Worm (Caenorhabditis elegans) whole organism, L3 larva: ENCODE results near the gene adm-4.

Experiments
- R02D3.7 ChIP-seq: fragments of 150-350 bp; optimal IDR thresholded peaks from 2 replicates; lab custom pipeline; 2014; ENCODE audit warnings: missing biosample characterization, missing genetic modification characterization
- ZK546.5 ChIP-seq: sonication (generic microtip); optimal IDR thresholded peaks from 2 replicates; lab custom pipeline; 2017; ENCODE audit warnings: missing biosample characterization, missing genetic modification characterization
- ama-1 ChIP-seq: fragments of 150-350 bp; optimal IDR thresholded peaks from 2 replicates; lab custom pipeline; 2018
- ceh-28 ChIP-seq: fragments of 150-350 bp; optimal IDR thresholded peaks from 2 replicates; lab custom pipeline; 2014; ENCODE audit warnings: missing biosample characterization, missing genetic modification reagents, missing genetic modification characterization
- daf-12 ChIP-seq: fragments of 150-350 bp; optimal IDR thresholded peaks from 2 replicates; lab custom pipeline; 2014; ENCODE audit warnings: missing biosample characterization, missing genetic modification reagents, missing genetic modification characterization
- egl-27 ChIP-seq: sonication (generic microtip); optimal IDR thresholded peaks from 4 replicates; lab custom pipeline; 2017; ENCODE audit warnings: missing biosample characterization, missing genetic modification reagents, missing genetic modification characterization
- elt-2 ChIP-seq: sonication (generic microtip); optimal IDR thresholded peaks from 2 replicates; lab custom pipeline; 2016; ENCODE audit warnings: missing genetic modification reagents, mild to moderate bottlenecking, missing genetic modification characterization, missing compliant biosample characterization
- elt-3 ChIP-seq, 3 experiments: fragments of 150-350 bp in 1 of 3; sonication (generic microtip) in 2 of 3; optimal IDR thresholded peaks; 2 replicates in 2 of 3; 4 replicates in 1 of 3; lab custom pipeline; 2014 to 2017; ENCODE audit warnings: missing biosample characterization in 3 of 3, missing genetic modification characterization in 3 of 3
- eor-1 ChIP-seq, 2 experiments: fragments of 150-350 bp; optimal IDR thresholded peaks; 2 replicates each; lab custom pipeline; 2014 to 2018; ENCODE audit warnings: missing biosample characterization in 2 of 2, missing genetic modification characterization in 2 of 2
- fkh-10 ChIP-seq: sonication (generic microtip); optimal IDR thresholded peaks from 2 replicates; lab custom pipeline; 2017; ENCODE audit warnings: missing biosample characterization, missing genetic modification reagents, missing genetic modification characterization
- fkh-2 ChIP-seq: fragments of 150-350 bp; optimal IDR thresholded peaks from 2 replicates; lab custom pipeline; 2014; ENCODE audit warnings: missing biosample characterization, missing genetic modification reagents, missing genetic modification characterization
- fos-1 ChIP-seq: fragments of 150-350 bp; optimal IDR thresholded peaks from 2 replicates; lab custom pipeline; 2014; ENCODE audit warnings: missing biosample characterization, missing genetic modification characterization
- hmg-11 ChIP-seq: sonication (generic microtip); optimal IDR thresholded peaks from 2 replicates; lab custom pipeline; 2016; ENCODE audit warnings: missing genetic modification characterization, missing compliant biosample characterization
- jun-1 ChIP-seq: fragments of 150-350 bp; optimal IDR thresholded peaks from 2 replicates; lab custom pipeline; 2014; ENCODE audit warnings: missing biosample characterization, missing genetic modification reagents, missing genetic modification characterization
- lin-39 ChIP-seq: fragments of 150-350 bp; optimal IDR thresholded peaks from 2 replicates; lab custom pipeline; 2018; ENCODE audit warnings: missing biosample characterization, missing genetic modification reagents, missing genetic modification characterization
- lsy-12 ChIP-seq: sonication (generic microtip); optimal IDR thresholded peaks from 2 replicates; lab custom pipeline; 2016; ENCODE audit warnings: mild to moderate bottlenecking, missing genetic modification characterization, missing compliant biosample characterization
- mdl-1 ChIP-seq: fragments of 150-350 bp; optimal IDR thresholded peaks from 2 replicates; lab custom pipeline; 2014; ENCODE audit warnings: missing biosample characterization, missing genetic modification characterization
- mml-1 ChIP-seq: fragments of 150-350 bp; sonication (generic microtip); optimal IDR thresholded peaks from 3 replicates; lab custom pipeline; 2014; ENCODE audit warnings: missing biosample characterization, missing genetic modification characterization
- nhr-11 ChIP-seq: fragments of 150-350 bp; optimal IDR thresholded peaks from 2 replicates; lab custom pipeline; 2014; ENCODE audit warnings: missing biosample characterization, missing genetic modification characterization
- nhr-12 ChIP-seq: fragments of 150-350 bp; optimal IDR thresholded peaks from 2 replicates; lab custom pipeline; 2014; ENCODE audit warnings: missing biosample characterization, missing genetic modification characterization
- nhr-237 ChIP-seq: fragments of 150-350 bp; optimal IDR thresholded peaks from 2 replicates; lab custom pipeline; 2014; ENCODE audit warnings: missing biosample characterization, missing genetic modification characterization
- nhr-25 ChIP-seq: sonication (generic microtip); optimal IDR thresholded peaks from 2 replicates; lab custom pipeline; 2017; ENCODE audit warnings: missing biosample characterization, missing genetic modification characterization
- nhr-43 ChIP-seq: sonication (generic microtip); optimal IDR thresholded peaks from 2 replicates; lab custom pipeline; 2016; ENCODE audit warnings: mild to moderate bottlenecking, missing genetic modification characterization, missing compliant biosample characterization; ENCODE audit not compliant: poor library complexity, severe bottlenecking
- nhr-67 ChIP-seq: fragments of 150-350 bp; optimal IDR thresholded peaks from 2 replicates; lab custom pipeline; 2014; ENCODE audit warnings: missing biosample characterization, missing genetic modification characterization
- nhr-76 ChIP-seq: fragments of 150-350 bp; sonication (generic microtip); optimal IDR thresholded peaks from 5 replicates; lab custom pipeline; 2014; ENCODE audit warnings: missing biosample characterization, missing genetic modification characterization
- nhr-77 ChIP-seq: fragments of 150-350 bp; optimal IDR thresholded peaks from 2 replicates; lab custom pipeline; 2014; ENCODE audit warnings: missing biosample characterization, missing genetic modification characterization
- pha-4 ChIP-seq: fragments of 150-350 bp; optimal IDR thresholded peaks from 2 replicates; lab custom pipeline; 2014; ENCODE audit warnings: missing biosample characterization, missing genetic modification reagents, missing genetic modification characterization
- pqm-1 ChIP-seq: fragments of 150-350 bp; optimal IDR thresholded peaks from 2 replicates; lab custom pipeline; 2017; ENCODE audit warnings: missing biosample characterization, missing genetic modification characterization, inconsistent platforms
- sea-2 ChIP-seq: fragments of 150-350 bp; sonication (generic microtip); optimal IDR thresholded peaks from 4 replicates; lab custom pipeline; 2014; ENCODE audit warnings: missing biosample characterization, missing genetic modification reagents, missing genetic modification characterization
- skn-1 ChIP-seq: fragments of 150-350 bp; optimal IDR thresholded peaks from 2 replicates; lab custom pipeline; 2014; ENCODE audit warnings: missing biosample characterization, missing genetic modification characterization
- snpc-4 ChIP-seq: fragments of 150-350 bp; optimal IDR thresholded peaks from 2 replicates; lab custom pipeline; 2014; ENCODE audit warnings: missing biosample characterization, missing genetic modification characterization
- tbx-2 ChIP-seq: sonication (generic microtip); optimal IDR thresholded peaks from 2 replicates; lab custom pipeline; 2016; ENCODE audit warnings: mild to moderate bottlenecking, missing genetic modification characterization, missing compliant biosample characterization
- unc-62 ChIP-seq: fragments of 150-350 bp; sonication (generic microtip); optimal IDR thresholded peaks from 4 replicates; lab custom pipeline; 2014; ENCODE audit warnings: missing biosample characterization, missing genetic modification reagents, missing genetic modification characterization
- zag-1 ChIP-seq: fragments of 150-350 bp; optimal IDR thresholded peaks from 2 replicates; lab custom pipeline; 2014; ENCODE audit warnings: missing biosample characterization, missing genetic modification characterization
- ztf-11 ChIP-seq: fragments of 150-350 bp; optimal IDR thresholded peaks from 2 replicates; lab custom pipeline; 2014; ENCODE audit warnings: missing biosample characterization, missing genetic modification characterization
- ztf-4 ChIP-seq: fragments of 150-350 bp; optimal IDR thresholded peaks from 2 replicates; lab custom pipeline; 2014; ENCODE audit warnings: missing biosample characterization, missing genetic modification characterization

adm-4 gene

DNA sequence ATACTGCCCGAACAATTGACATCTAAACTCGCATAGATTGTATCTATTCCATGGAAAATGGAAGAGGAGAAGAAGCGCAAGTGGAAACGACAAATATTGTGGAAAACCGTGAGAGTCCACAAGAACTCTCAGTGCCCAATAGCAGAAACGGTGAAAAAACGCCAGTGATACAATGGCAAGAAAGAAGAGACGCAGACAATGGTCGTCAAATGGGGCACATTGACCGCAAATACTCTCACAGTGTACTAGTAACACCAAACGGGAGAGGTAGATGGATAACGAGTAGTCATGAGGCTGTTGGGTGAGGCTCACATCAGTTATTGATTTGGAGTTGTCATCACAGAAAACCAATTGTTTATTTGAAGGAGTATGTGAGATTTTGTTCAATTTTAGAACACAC is 15.7 kb downstream of the adm-4 start, which contains the start of gene ZK154.4 (continued):
- TF ChIP-seq ama-1 (lab: Kevin White, UChicago) = no peak
- TF ChIP-seq zag-1 = no peak
- TF ChIP-seq lin-39 (tag; lab: Kevin White, UChicago) = peak; percentile 51
- no peak for TF ChIP-seq nhr-77 (tag; lab: Kevin White, UChicago)
- TF ChIP-seq tbx-2 (tag; lab: Kevin White, UChicago) = no peak
- no peak for TF ChIP-seq snpc-4 (tag; lab: Kevin White, UChicago)

DNA sequence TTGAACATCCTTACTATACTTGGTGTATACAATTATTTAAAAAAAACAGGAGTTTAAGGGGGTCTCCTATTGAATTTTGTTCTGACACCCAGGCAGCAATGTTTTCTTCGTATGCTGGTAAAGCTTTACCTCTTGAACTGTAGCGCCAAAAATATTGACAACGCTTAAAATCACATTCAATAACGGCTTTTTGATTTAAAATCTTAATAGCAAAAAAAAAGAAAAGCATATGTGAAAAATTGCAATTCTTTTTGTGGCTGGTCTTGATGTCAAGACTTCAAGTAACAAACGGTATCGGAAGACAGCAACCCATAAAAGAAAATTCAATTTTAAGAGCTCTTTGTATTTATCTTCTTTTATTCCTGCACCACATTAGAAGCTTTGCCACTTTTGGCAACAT is 16.3 kb downstream of the adm-4 start:
- no peak for TF ChIP-seq sea-2 (GFP tag; lab: Kevin White, UChicago)
- no peak for TF ChIP-seq daf-12 (tag; lab: Kevin White, UChicago)
- no peak for TF ChIP-seq nhr-76 (tag; lab: Kevin White, UChicago)
- no peak for TF ChIP-seq elt-2 (tag; lab: Kevin White, UChicago)
- TF ChIP-seq pha-4 (tag; lab: Kevin White, UChicago) = no peak
- no peak for TF ChIP-seq jun-1 (tag; lab: Kevin White, UChicago)
- no peak for TF ChIP-seq skn-1 (tag; lab: Kevin White, UChicago)
- TF ChIP-seq nhr-12 = no peak
- TF ChIP-seq mml-1 = no peak
- TF ChIP-seq ztf-11 (tag; lab: Kevin White, UChicago) = no peak
- no peak for TF ChIP-seq nhr-237 (tag; lab: Kevin White, UChicago)
- no peak for TF ChIP-seq unc-62 (GFP tag; lab: Kevin White, UChicago)
- TF ChIP-seq eor-1 (tag; optimal IDR thresholded peaks at IDR 0.05; lab: Kevin White, UChicago) = no peak
- TF ChIP-seq nhr-67 (tag; lab: Kevin White, UChicago) = no peak

ce11 chrX:7779527-7780033 is 18.5 kb downstream of the adm-4 start, which contains the start of gene ZK154.1:
ZK154.1 (plus strand) TSS chrX:7779577.
- TF ChIP-seq skn-1 (tag; lab: Kevin White, UChicago) (no peak), nhr-11 (tag; lab: Kevin White, UChicago) (no peak), lsy-12 (no peak), eor-1 (tag; optimal IDR thresholded peaks at IDR 0.05; lab: Kevin White, UChicago) (no peak), nhr-43 (tag; lab: Kevin White, UChicago) (no peak), snpc-4 (tag; lab: Kevin White, UChicago) (no peak), ama-1 (lab: Kevin White, UChicago) (no peak), ztf-11 (tag; lab: Kevin White, UChicago) (no peak), lin-39 (tag; lab: Kevin White, UChicago) (no peak), nhr-25 (tag; lab: Kevin White, UChicago) (no peak), hmg-11 (tag; lab: Kevin White, UChicago) (no peak), daf-12 (tag; lab: Kevin White, UChicago) (no peak)
- TF ChIP-seq, all 47 proteins: peak for 0

DNA sequence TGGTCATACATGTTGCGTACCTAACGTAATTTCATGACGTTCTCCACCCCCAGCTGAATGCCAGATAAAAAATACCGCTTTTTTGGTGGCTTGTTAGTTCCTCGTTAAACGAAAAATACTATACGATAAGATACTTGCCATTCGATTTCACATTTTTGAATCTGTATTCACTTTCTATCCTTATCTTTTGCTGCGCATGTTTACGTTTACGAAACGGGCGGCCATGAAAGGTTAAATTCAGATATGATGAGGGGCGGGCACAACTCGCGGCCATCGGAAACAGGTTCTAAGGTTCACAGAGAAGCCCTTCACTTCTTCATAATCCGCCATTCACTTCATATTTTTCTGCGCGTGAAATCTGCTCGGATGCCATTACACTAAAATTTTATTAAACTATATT is 19.3 kb downstream of the adm-4 start:
- no peak for TF ChIP-seq tbx-2 (tag; lab: Kevin White, UChicago)
- TF ChIP-seq nhr-25 (tag; lab: Kevin White, UChicago) = peak; percentile 67
- peak in 1 of 3 experiments; percentile 13 for TF ChIP-seq elt-3 (tag; optimal IDR thresholded peaks at IDR 0.05; lab: Kevin White, UChicago)

ce11 chrX:7776509-7777001 is 21.5 kb downstream of the adm-4 start, which contains the start of gene mec-7:
mec-7 (minus strand) TSS chrX:7776689.
- TF ChIP-seq ztf-4 (tag; lab: Kevin White, UChicago) (no peak), fkh-10 (GFP tag; lab: Kevin White, UChicago) (no peak), egl-27 (tag; lab: Kevin White, UChicago) (no peak), nhr-12 (no peak), nhr-11 (tag; lab: Kevin White, UChicago) (no peak), tbx-2 (tag; lab: Kevin White, UChicago) (no peak), nhr-43 (tag; lab: Kevin White, UChicago) (no peak), snpc-4 (tag; lab: Kevin White, UChicago) (no peak)

DNA sequence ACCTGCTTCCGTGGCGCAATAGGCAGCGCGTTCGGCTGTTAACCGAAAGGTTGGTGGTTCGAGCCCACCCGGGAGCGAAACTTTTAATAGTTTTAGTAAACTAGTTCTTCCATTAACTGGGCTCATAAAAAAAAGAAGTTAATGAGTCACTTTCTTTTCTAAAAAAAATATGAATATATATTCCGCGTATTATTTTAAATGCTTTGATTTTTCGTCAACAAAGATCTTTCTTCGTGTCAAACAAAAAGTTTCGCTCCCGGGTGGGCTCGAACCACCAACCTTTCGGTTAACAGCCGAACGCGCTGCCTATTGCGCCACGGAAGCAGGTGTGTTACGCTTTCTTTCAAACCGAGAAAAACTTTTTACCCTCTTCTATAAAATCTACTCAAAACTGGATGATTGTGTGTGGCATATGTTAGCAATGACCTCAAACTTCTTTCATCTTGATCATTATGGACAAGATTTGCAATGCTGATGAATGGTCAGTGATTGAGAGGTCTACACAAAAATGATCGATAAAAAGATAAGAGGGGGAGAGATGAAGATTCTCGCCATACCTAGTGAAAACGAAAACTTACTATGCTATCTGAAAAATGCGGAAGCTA is 24.3 kb downstream of the adm-4 start:
- no peak for TF ChIP-seq R02D3.7
- no peak for TF ChIP-seq skn-1 (tag; lab: Kevin White, UChicago)
- peak; percentile 73 for TF ChIP-seq ceh-28 (tag; lab: Kevin White, UChicago)
- TF ChIP-seq ama-1 (lab: Kevin White, UChicago) = no peak
- no peak for TF ChIP-seq unc-62 (GFP tag; lab: Kevin White, UChicago)
- TF ChIP-seq nhr-237 (tag; lab: Kevin White, UChicago) = no peak
- peak; percentile 62 for TF ChIP-seq nhr-25 (tag; lab: Kevin White, UChicago)
- no peak for TF ChIP-seq sea-2 (GFP tag; lab: Kevin White, UChicago)
- TF ChIP-seq fkh-2 = no peak
- no peak for TF ChIP-seq nhr-11 (tag; lab: Kevin White, UChicago)
- TF ChIP-seq tbx-2 (tag; lab: Kevin White, UChicago) = peak; percentile 11
- no peak for TF ChIP-seq nhr-12
- peak; percentile 31 for TF ChIP-seq elt-2 (tag; lab: Kevin White, UChicago)
- TF ChIP-seq snpc-4 (tag; lab: Kevin White, UChicago) = no peak
- TF ChIP-seq nhr-43 (tag; lab: Kevin White, UChicago) = peak; percentile 14
- no peak for TF ChIP-seq jun-1 (tag; lab: Kevin White, UChicago)
- no peak for TF ChIP-seq mdl-1 (tag; lab: Kevin White, UChicago)
- peak; percentile 12 for TF ChIP-seq pqm-1 (tag; lab: Kevin White, UChicago)
- no peak for TF ChIP-seq elt-3 (tag; optimal IDR thresholded peaks at IDR 0.05; lab: Kevin White, UChicago)
- no peak for TF ChIP-seq ZK546.5 (tag; lab: Kevin White, UChicago)
- no peak for TF ChIP-seq pha-4 (tag; lab: Kevin White, UChicago)
- no peak for TF ChIP-seq eor-1 (tag; optimal IDR thresholded peaks at IDR 0.05; lab: Kevin White, UChicago)
- peak; percentile 13 for TF ChIP-seq fos-1 (tag; lab: Kevin White, UChicago)
- TF ChIP-seq lsy-12 = peak; percentile 31
- no peak for TF ChIP-seq lin-39 (tag; lab: Kevin White, UChicago)
